Worm (Caenorhabditis elegans) whole organism, early embryonic: ENCODE data around the gene grl-8.
A peak's percentile ranks its signal among the peaks of the same experiment; 100 is the strongest.

Experiments used
- B0310.2 ChIP-seq: sonication (generic microtip); optimal IDR thresholded peaks from 2 replicates; lab custom pipeline; 2016; ENCODE audit warnings: mild to moderate bottlenecking, missing genetic modification characterization, missing compliant biosample characterization
- F13C5.2 ChIP-seq: sonication (generic microtip); optimal IDR thresholded peaks from 2 replicates; lab custom pipeline; 2017; ENCODE audit warnings: mild to moderate bottlenecking, missing genetic modification characterization, inconsistent platforms, missing compliant biosample characterization
- aly-1 ChIP-seq: sonication (generic microtip); optimal IDR thresholded peaks from 2 replicates; lab custom pipeline; 2016; ENCODE audit warnings: missing genetic modification characterization, missing compliant biosample characterization
- ama-1 ChIP-seq: fragments of 150-350 bp; optimal IDR thresholded peaks from 2 replicates; lab custom pipeline; 2014
- ceh-13 ChIP-seq: fragments of 200-800 bp; sonication (Bioruptor generic); optimal IDR thresholded peaks from 2 replicates; lab custom pipeline; 2018; ENCODE audit warnings: mild to moderate bottlenecking, missing genetic modification characterization, missing compliant biosample characterization
- ceh-36 ChIP-seq: sonication (generic microtip); optimal IDR thresholded peaks from 2 replicates; lab custom pipeline; 2016; ENCODE audit warnings: missing genetic modification characterization, inconsistent platforms, missing compliant biosample characterization
- ets-7 ChIP-seq: sonication (generic microtip); optimal IDR thresholded peaks from 2 replicates; lab custom pipeline; 2016; ENCODE audit warnings: missing genotype, missing genetic modification characterization, missing compliant biosample characterization
- flt-1 ChIP-seq: fragments of 200-800 bp; sonication (Bioruptor generic); IDR thresholded peaks from 2 replicates; pipeline ENCODE4 v1.3.6; 2022; ENCODE audit warnings: missing genetic modification characterization, missing compliant biosample characterization
- hmbx-1 ChIP-seq: sonication (generic microtip); optimal IDR thresholded peaks from 2 replicates; lab custom pipeline; 2016; ENCODE audit warnings: mild to moderate bottlenecking, missing genetic modification characterization, missing compliant biosample characterization
- hmg-4 ChIP-seq: fragments of 200-800 bp; sonication (Bioruptor generic); optimal IDR thresholded peaks from 2 replicates; lab custom pipeline; 2018; ENCODE audit warnings: mild to moderate bottlenecking, missing genetic modification characterization, missing compliant biosample characterization
- hnd-1 ChIP-seq: sonication (generic microtip); optimal IDR thresholded peaks from 2 replicates; lab custom pipeline; 2016; ENCODE audit warnings: missing genetic modification characterization, missing compliant biosample characterization
- pes-1 ChIP-seq: fragments of 200-800 bp; sonication (Bioruptor generic); IDR thresholded peaks from 2 replicates; pipeline ENCODE4 v1.3.6; 2022; ENCODE audit warnings: missing genetic modification reagents, missing genetic modification characterization, missing compliant biosample characterization
- scrt-1 ChIP-seq: fragments of 200-800 bp; sonication (Bioruptor generic); IDR thresholded peaks from 2 replicates; pipeline ENCODE4 v1.3.6; 2022; ENCODE audit warnings: missing genetic modification characterization, missing compliant biosample characterization
- sea-1 ChIP-seq: fragments of 200-800 bp; sonication (Bioruptor generic); conservative IDR thresholded peaks from 2 replicates; pipeline ENCODE4 v1.3.6; 2022; ENCODE audit warnings: missing genetic modification characterization, missing compliant biosample characterization
- tbx-11 ChIP-seq: fragments of 200-800 bp; sonication (Bioruptor generic); IDR thresholded peaks from 2 replicates; pipeline ENCODE4 v1.3.6; 2022; ENCODE audit warnings: missing genetic modification characterization, missing compliant biosample characterization
- tbx-37 ChIP-seq: fragments of 200-800 bp; sonication (Bioruptor generic); conservative IDR thresholded peaks from 2 replicates; pipeline ENCODE4 v1.3.6; 2022; ENCODE audit warnings: missing genetic modification reagents, missing genetic modification characterization, missing compliant biosample characterization
- tra-4 ChIP-seq: sonication (generic microtip); optimal IDR thresholded peaks from 2 replicates; lab custom pipeline; 2017; ENCODE audit warnings: missing genetic modification characterization, missing compliant biosample characterization

The grl-8 gene

DNA sequence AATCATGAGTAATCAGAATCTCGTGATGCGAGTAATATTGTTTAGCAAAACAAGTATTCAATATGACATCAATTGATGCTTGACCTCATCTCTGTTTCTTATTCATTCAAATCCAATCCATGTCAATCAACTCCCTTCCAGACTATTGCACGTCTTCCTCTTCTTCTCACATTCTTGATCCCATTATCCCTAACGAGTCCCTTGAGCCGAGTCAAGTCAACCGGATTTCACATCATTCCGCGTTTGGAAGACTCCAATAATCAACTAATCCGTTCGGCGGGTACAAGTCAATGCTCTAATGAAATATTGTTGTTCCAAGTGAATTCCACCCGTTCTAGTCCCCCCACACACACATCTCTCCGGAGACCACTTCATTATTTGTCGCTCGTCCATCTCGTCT is 6.6 kb downstream of the grl-8 start:
- no peak for TF ChIP-seq B0310.2 (tag; lab: Kevin White, UChicago)
- TF ChIP-seq ets-7 (tag; lab: Kevin White, UChicago), result no peak
- TF ChIP-seq tbx-37 (GFP tag; lab: Robert Waterston, UW), result no peak
- no peak for TF ChIP-seq flt-1
- no peak for TF ChIP-seq tra-4 (tag; lab: Kevin White, UChicago)
- no peak for TF ChIP-seq sea-1 (GFP tag; lab: Robert Waterston, UW)
- no peak for TF ChIP-seq ama-1 (lab: Kevin White, UChicago)
- no peak for TF ChIP-seq hmbx-1 (tag; lab: Kevin White, UChicago)
- TF ChIP-seq pes-1 (GFP tag; lab: Robert Waterston, UW), result no peak
- TF ChIP-seq ceh-36 (tag; lab: Kevin White, UChicago), result no peak

DNA sequence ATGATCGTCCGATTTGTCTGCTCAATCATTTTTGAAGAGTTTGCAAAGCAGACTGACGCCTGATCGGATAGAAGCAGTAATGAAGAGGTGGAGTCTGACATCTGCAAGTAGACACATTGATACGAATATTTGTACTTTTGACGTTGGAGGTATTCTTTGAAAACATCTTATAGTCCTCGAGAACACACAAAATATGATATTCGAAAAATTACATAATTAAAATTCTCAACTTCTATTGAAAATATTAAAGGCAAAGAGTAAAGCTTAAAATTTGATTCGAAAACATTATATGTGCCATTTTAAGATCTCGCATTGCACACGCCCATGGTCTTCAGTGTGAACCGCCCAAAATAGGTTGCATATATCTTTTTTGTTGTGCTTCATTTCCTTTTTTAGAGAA is 10.5 kb downstream of the grl-8 start, which contains the start of gene ZC487.2:
Gene ZC487.2 (minus strand): TSS at position 101 of the 400 bp plus-strand sequence.
- TF ChIP-seq ceh-13, result no peak
- no peak for TF ChIP-seq hmg-4
- TF ChIP-seq tbx-11 (GFP tag; lab: Robert Waterston, UW), result no peak
- no peak for TF ChIP-seq aly-1 (tag; lab: Kevin White, UChicago)
- TF ChIP-seq ceh-36 (tag; lab: Kevin White, UChicago), result no peak
- no peak for TF ChIP-seq ets-7 (tag; lab: Kevin White, UChicago)
- TF ChIP-seq sea-1 (GFP tag; lab: Robert Waterston, UW), result no peak
- no peak for TF ChIP-seq hnd-1 (tag; lab: Kevin White, UChicago)
- no peak for TF ChIP-seq tbx-37 (GFP tag; lab: Robert Waterston, UW)
- no peak for TF ChIP-seq ama-1 (lab: Kevin White, UChicago)

DNA sequence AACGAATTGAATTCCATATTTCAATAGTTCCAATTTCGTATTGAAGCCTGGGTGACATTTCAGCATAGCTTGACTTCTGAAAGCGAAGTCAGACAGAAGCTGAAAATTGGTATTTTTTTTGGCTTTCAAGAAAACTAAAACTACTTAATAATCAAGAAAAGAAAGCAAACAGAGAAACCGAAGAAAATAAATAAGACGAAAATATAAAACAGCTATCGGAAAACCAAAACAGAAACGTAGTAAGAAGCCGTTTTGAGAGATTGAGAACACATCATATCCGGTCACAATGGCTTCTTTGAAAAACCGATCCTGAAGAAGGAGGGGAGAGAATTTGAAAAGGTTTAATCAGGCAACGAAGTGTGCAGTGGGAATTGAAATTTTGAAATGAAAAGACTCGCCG is 14.7 kb downstream of the grl-8 start, which contains the start of gene srg-30:
Gene srg-30 (minus strand): TSS at position 101 of the 400 bp plus-strand sequence.
- no peak for TF ChIP-seq flt-1
- no peak for TF ChIP-seq ets-7 (tag; lab: Kevin White, UChicago)
- no peak for TF ChIP-seq hnd-1 (tag; lab: Kevin White, UChicago)
- TF ChIP-seq hmbx-1 (tag; lab: Kevin White, UChicago), result no peak

DNA sequence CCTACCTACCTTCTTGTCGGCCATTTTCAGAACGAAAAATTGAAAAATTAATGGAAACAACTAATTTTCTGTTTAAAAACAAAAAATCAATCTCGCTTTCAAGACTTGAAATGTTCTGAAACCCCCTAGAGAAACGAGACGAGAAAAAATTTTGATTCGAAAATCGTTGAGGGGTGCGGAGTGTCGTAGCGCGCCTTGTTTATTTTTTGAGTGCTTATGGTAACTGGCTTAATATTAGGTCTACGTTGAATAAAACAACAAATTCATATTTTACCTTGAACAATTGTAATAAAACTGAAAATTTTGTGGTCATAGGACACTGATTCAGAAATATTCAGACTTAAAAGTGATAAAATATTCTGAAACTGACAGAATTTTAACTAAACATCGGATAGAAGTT is 22.4 kb downstream of the grl-8 start, which contains the start of gene sna-1:
Gene sna-1 (minus strand): TSS at position 218 of the 400 bp plus-strand sequence.
- TF ChIP-seq tra-4 (tag; lab: Kevin White, UChicago) (no peak), pes-1 (GFP tag; lab: Robert Waterston, UW) (no peak), ama-1 (lab: Kevin White, UChicago) (no peak), aly-1 (tag; lab: Kevin White, UChicago) (no peak), sea-1 (GFP tag; lab: Robert Waterston, UW) (no peak), ceh-36 (tag; lab: Kevin White, UChicago) (no peak), hnd-1 (tag; lab: Kevin White, UChicago) (no peak), ceh-13 (no peak), scrt-1 (no peak), F13C5.2 (tag; lab: Kevin White, UChicago) (no peak), tbx-37 (GFP tag; lab: Robert Waterston, UW) (no peak), B0310.2 (tag; lab: Kevin White, UChicago) (no peak)

DNA sequence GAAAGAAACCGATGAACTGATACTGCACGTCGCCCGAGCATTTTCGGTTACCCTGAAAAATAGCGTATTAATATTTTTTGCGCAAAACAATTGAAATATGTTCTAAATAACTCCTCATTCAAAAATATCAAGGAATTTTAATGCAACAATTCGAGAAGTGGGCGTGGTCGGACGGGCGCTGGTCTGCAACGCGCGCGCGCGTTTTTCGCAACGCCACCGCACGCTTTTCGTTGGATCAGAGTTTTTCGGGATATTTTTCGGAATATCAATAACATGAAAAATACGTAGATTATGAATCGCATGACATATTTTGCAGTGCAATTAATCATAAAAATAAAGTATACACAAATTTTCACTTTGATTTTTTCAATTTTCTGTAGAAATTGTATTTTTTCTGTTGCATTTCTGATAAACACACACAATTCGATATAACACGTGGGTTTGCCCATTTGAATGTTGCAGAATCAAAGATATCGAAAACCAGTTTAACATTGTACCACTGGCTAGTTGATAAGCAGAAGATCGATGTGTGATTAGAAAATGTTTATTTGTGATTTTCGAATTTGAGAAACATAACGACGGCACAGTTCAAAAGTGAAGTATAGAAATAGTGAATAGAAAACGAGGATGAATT is 23.7 kb downstream of the grl-8 start, which contains the start of gene dlst-1:
Gene dlst-1 (minus strand): TSS at position 52 of the 634 bp plus-strand sequence.
- TF ChIP-seq ceh-36 (tag; lab: Kevin White, UChicago), result peak; percentile 49
- TF ChIP-seq tbx-37 (GFP tag; lab: Robert Waterston, UW), result no peak
- peak; percentile 5 for TF ChIP-seq hmbx-1 (tag; lab: Kevin White, UChicago)
- peak; percentile 21 for TF ChIP-seq ceh-13
- no peak for TF ChIP-seq ets-7 (tag; lab: Kevin White, UChicago)
- 0 out of 2 replicates have a peak, but pooled peaks have one; percentile 50 for TF ChIP-seq scrt-1
- TF ChIP-seq pes-1 (GFP tag; lab: Robert Waterston, UW), result peak; percentile 70; the same call in 1 of the 2 replicates
- peak; percentile 23 for TF ChIP-seq B0310.2 (tag; lab: Kevin White, UChicago)
- peak; percentile 87 for TF ChIP-seq F13C5.2 (tag; lab: Kevin White, UChicago)
- no peak for TF ChIP-seq tra-4 (tag; lab: Kevin White, UChicago)
- no peak for TF ChIP-seq ama-1 (lab: Kevin White, UChicago)
- TF ChIP-seq hnd-1 (tag; lab: Kevin White, UChicago), result peak; percentile 19
- peak; percentile 66 for TF ChIP-seq hmg-4
- peak; percentile 52 for TF ChIP-seq aly-1 (tag; lab: Kevin White, UChicago)
- peak; percentile 46; the same call in 1 of the 2 replicates for TF ChIP-seq flt-1
- TF ChIP-seq sea-1 (GFP tag; lab: Robert Waterston, UW), result peak; percentile 51; the same call in 1 of the 2 replicates
- peak; percentile 71 for TF ChIP-seq tbx-11 (GFP tag; lab: Robert Waterston, UW)

DNA sequence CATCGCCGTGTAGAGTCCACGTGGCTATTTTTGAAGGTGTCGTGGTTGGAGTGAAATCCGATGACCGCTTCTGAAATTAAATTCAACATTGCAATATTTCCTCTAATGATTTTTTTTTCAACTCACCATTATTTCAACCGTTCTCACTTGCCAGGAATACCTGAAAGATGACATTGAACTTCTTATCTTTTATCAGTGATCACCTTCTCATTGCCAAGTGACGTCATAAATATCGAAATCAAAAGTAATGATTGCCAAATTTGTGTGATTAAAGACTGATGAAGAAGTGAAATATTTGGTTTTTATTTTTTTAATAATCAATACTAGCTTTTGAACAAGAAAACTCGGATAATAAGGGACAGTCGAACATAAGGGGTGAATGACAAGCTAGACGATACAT is 26.1 kb downstream of the grl-8 start, which contains the start of gene W02F12.4:
Gene W02F12.4 (minus strand): TSS at position 164 of the 400 bp plus-strand sequence.
- TF ChIP-seq sea-1 (GFP tag; lab: Robert Waterston, UW) (no peak), flt-1 (no peak), ets-7 (tag; lab: Kevin White, UChicago) (no peak), B0310.2 (tag; lab: Kevin White, UChicago) (no peak), scrt-1 (no peak), ama-1 (lab: Kevin White, UChicago) (no peak), ceh-36 (tag; lab: Kevin White, UChicago) (no peak), pes-1 (GFP tag; lab: Robert Waterston, UW) (no peak), aly-1 (tag; lab: Kevin White, UChicago) (no peak), tra-4 (tag; lab: Kevin White, UChicago) (no peak), tbx-37 (GFP tag; lab: Robert Waterston, UW) (no peak)

DNA sequence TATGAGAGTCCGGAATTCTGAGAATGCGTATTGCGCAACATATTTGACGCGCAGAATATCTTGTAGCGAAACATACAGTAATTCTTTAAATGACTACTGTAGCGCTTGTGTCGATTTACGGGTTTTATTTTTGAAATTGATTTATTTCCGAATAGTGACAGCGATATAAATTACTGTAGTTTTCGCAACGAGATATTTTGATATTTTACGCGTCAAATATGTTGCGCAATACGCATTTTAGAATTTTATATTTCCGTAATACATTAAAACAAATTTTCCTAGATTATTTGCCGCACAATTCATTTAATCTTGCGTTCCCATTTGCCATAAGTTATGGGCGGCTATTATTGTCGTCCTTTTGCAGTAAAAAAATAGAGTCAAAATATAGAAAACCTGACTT is 27.5 kb downstream of the grl-8 start:
- TF ChIP-seq ets-7 (tag; lab: Kevin White, UChicago), result no peak
- TF ChIP-seq tbx-11 (GFP tag; lab: Robert Waterston, UW), result no peak
- no peak for TF ChIP-seq flt-1
- no peak for TF ChIP-seq ceh-36 (tag; lab: Kevin White, UChicago)
- no peak for TF ChIP-seq F13C5.2 (tag; lab: Kevin White, UChicago)
- TF ChIP-seq hmbx-1 (tag; lab: Kevin White, UChicago), result no peak
- TF ChIP-seq hmg-4, result no peak
- no peak for TF ChIP-seq aly-1 (tag; lab: Kevin White, UChicago)
- no peak for TF ChIP-seq pes-1 (GFP tag; lab: Robert Waterston, UW)
- TF ChIP-seq tbx-37 (GFP tag; lab: Robert Waterston, UW), result no peak
- no peak for TF ChIP-seq ceh-13
- no peak for TF ChIP-seq scrt-1
- no peak for TF ChIP-seq sea-1 (GFP tag; lab: Robert Waterston, UW)
- no peak for TF ChIP-seq ama-1 (lab: Kevin White, UChicago)
- no peak for TF ChIP-seq B0310.2 (tag; lab: Kevin White, UChicago)
- TF ChIP-seq tra-4 (tag; lab: Kevin White, UChicago), result no peak
- TF ChIP-seq hnd-1 (tag; lab: Kevin White, UChicago), result no peak
